Fruit fly (Drosophila melanogaster): ENCODE results near the gene Rpt5.

dm6 chr3R:23786768-23787631, 34.3 kb downstream of the Rpt5 start:
- no peak for TF ChIP-seq CG8478 (optimal IDR thresholded peaks at IDR 0.05)
- TF ChIP-seq CTCF (optimal IDR thresholded peaks at IDR 0.05): no peak

Data from S2 (cell line).